Fruit fly (Drosophila melanogaster): Measurements from ENCODE around the gene CG7255.
A peak's percentile ranks its signal among the peaks of the same experiment; 100 is the strongest.

DNA sequence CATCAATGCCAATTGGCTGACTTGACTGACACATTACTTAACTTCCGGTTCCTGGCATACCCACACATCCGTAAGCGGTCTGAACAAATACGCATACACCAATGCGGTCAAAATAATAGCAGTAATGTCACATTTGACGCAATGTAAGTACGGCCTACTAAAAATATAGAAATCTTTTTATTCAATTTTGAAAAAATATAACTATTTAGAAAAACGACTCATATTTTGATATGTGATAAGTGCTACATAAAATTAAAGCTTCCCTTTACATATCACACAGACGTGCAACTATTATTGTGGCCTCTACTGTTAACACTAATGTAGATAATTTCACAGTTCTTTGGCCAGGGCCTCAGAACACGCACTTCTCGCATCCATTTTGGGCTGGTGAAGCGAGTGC is 49.7 kb downstream of the CG7255 start:
- TF ChIP-seq CG12155 (GFP tag; optimal IDR thresholded peaks at IDR 0.05), result no peak
- TF ChIP-seq ind (GFP tag; optimal IDR thresholded peaks at IDR 0.05), result peak; percentile 9
- TF ChIP-seq HLH4C (GFP tag; IDR thresholded peaks at IDR 0.05; ENCODE audit: partially characterized antibody), result no peak
- TF ChIP-seq gro (GFP tag; optimal IDR thresholded peaks at IDR 0.05), result no peak
- TF ChIP-seq BtbVII (GFP tag; optimal IDR thresholded peaks at IDR 0.05), result no peak
- TF ChIP-seq CG4854 (GFP tag; optimal IDR thresholded peaks at IDR 0.05), result no peak

All from whole organism, embryonic.